In the genomic region with DNA sequence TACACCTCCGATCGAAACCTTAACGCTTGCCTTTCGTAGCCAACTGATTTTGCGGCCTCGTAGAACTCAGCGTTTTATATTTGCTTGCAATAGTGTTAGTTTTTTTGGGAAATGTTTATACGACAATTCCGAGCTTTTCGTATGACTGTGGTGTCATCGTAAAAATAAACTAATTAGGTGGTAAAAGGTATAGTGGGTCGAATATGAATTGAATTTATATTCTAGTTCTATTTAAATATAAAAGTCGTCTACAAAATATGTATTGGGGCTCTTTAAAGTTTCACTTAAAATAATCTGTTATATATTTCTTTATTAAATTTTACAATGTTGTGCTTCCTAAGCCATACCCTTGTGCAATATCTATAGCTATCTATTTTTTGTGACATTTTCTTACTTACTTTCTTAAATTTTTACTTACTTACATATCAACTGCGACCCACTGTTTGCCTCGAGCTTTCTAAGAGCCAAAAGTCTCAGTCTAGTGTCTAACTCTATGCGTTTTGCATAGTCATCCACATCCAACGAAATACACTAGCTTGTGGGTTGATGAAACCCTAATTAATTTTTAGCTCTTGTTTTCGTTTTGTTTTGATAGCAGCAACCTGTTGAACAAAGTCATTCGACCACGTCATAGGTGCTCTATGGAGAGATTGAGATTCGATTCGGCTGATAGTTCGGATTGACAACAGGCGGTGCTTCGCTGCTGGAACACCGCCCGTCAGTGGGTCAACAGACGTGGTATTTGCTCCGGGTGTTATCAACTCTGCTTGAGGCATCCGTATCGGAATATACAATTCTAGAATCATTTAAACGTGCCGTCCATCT, we compare ENCODE assay signal across 1 fruit fly cellular context.
A peak's percentile ranks its signal among the peaks of the same experiment; 100 is the strongest.
TF ChIP-seq lines count a peak whose summit lies in the region.

A gene (minus strand): TSS at position 51 of the 825 bp plus-strand sequence.

TF ChIP-seq in whole organism, embryonic, 481 proteins besides CTCF, POLR2A, EP300 and RAD21 (continued from another document):
- TF ChIP-seq slbo (GFP tag; IDR thresholded peaks at IDR 0.05; lab: Robert Waterston, UW) (peak; percentile 86), CG7745 (tag; optimal IDR thresholded peaks at IDR 0.05; lab: Kevin White, UChicago) (no peak), CG31441 (GFP tag; IDR thresholded peaks at IDR 0.05; lab: Robert Waterston, UW) (peak; percentile 84), CG9727 (GFP tag; optimal IDR thresholded peaks at IDR 0.05; lab: Kevin White, UChicago) (peak; percentile 64), emc (GFP tag; optimal IDR thresholded peaks at IDR 0.05; lab: Kevin White, UChicago) (no peak), kni (GFP tag; optimal IDR thresholded peaks at IDR 0.05; lab: Kevin White, UChicago) (peak; percentile 9), ato (GFP tag; IDR thresholded peaks at IDR 0.05; lab: Robert Waterston, UW; ENCODE audit: partially characterized antibody) (no peak), CG8281 (tag; optimal IDR thresholded peaks at IDR 0.05; lab: Kevin White, UChicago) (peak; percentile 57), CG32532 (GFP tag; IDR thresholded peaks at IDR 0.05; lab: Robert Waterston, UW) (peak; percentile 95), chif (GFP tag; optimal IDR thresholded peaks at IDR 0.05; lab: Kevin White, UChicago) (no peak), CG4707 (GFP tag; optimal IDR thresholded peaks at IDR 0.05; lab: Kevin White, UChicago) (no peak), CG2678 (tag; optimal IDR thresholded peaks at IDR 0.05; lab: Kevin White, UChicago) (peak; percentile 97), gro (GFP tag; optimal IDR thresholded peaks at IDR 0.05; lab: Kevin White, UChicago) (no peak), Scr (GFP tag; IDR thresholded peaks at IDR 0.05; lab: Robert Waterston, UW; ENCODE audit: partially characterized antibody) (no peak), cwo (GFP tag; optimal IDR thresholded peaks at IDR 0.05; lab: Kevin White, UChicago) (peak; percentile 75), wdn (GFP tag; IDR thresholded peaks at IDR 0.05; lab: Robert Waterston, UW) (peak; percentile 78), CG18599 (GFP tag; optimal IDR thresholded peaks at IDR 0.05; lab: Kevin White, UChicago) (peak; percentile 96), eve (GFP tag; optimal IDR thresholded peaks at IDR 0.05; lab: Kevin White, UChicago) (no peak), Sox102F (GFP tag; optimal IDR thresholded peaks at IDR 0.05; lab: Kevin White, UChicago) (peak; percentile 69), Hmr (GFP tag; optimal IDR thresholded peaks at IDR 0.05; lab: Kevin White, UChicago) (peak; percentile 97), CG2120 (GFP tag; optimal IDR thresholded peaks at IDR 0.05; lab: Kevin White, UChicago) (peak; percentile 90), CG30020 (tag; optimal IDR thresholded peaks at IDR 0.05; lab: Kevin White, UChicago) (peak; percentile 23), disco-r (GFP tag; optimal IDR thresholded peaks at IDR 0.05; lab: Kevin White, UChicago) (no peak), caup (GFP tag; optimal IDR thresholded peaks at IDR 0.05; lab: Kevin White, UChicago; ENCODE audit: severe bottlenecking) (peak; percentile 88), CG18764 (GFP tag; optimal IDR thresholded peaks at IDR 0.05; lab: Kevin White, UChicago) (no peak), CG15479 (GFP tag; optimal IDR thresholded peaks at IDR 0.05; lab: Kevin White, UChicago) (no peak), Atf6 (GFP tag; IDR thresholded peaks at IDR 0.05; lab: Robert Waterston, UW) (peak; percentile 79), vfl (GFP tag; optimal IDR thresholded peaks at IDR 0.05; lab: Kevin White, UChicago) (peak; percentile 14), Dfd (GFP tag; optimal IDR thresholded peaks at IDR 0.05; lab: Kevin White, UChicago) (no peak), Bteb2 (GFP tag; optimal IDR thresholded peaks at IDR 0.05; lab: Kevin White, UChicago) (peak; percentile 7), Mes4 (GFP tag; optimal IDR thresholded peaks at IDR 0.05; lab: Kevin White, UChicago) (no peak), Doc2 (GFP tag; IDR thresholded peaks at IDR 0.05; lab: Robert Waterston, UW) (no peak), dimm (GFP tag; IDR thresholded peaks at IDR 0.05; lab: Robert Waterston, UW) (peak; percentile 67), NC2β (GFP tag; optimal IDR thresholded peaks at IDR 0.05; lab: Kevin White, UChicago) (no peak), CG13624 (GFP tag; optimal IDR thresholded peaks at IDR 0.05; lab: Kevin White, UChicago) (no peak), CG8359 (GFP tag; optimal IDR thresholded peaks at IDR 0.05; lab: Kevin White, UChicago; ENCODE audit: borderline replicate concordance) (peak; percentile 17), luna (GFP tag; optimal IDR thresholded peaks at IDR 0.05; lab: Kevin White, UChicago) (peak; percentile 18), Lpt (GFP tag; optimal IDR thresholded peaks at IDR 0.05; lab: Kevin White, UChicago) (no peak), Trl (optimal IDR thresholded peaks at IDR 0.05; lab: Kevin White, UChicago) (no peak), Trl (GFP tag; optimal IDR thresholded peaks at IDR 0.05; lab: Kevin White, UChicago) (no peak), CG17912 (GFP tag; optimal IDR thresholded peaks at IDR 0.05; lab: Kevin White, UChicago) (no peak), CG6813 (GFP tag; optimal IDR thresholded peaks at IDR 0.05; lab: Kevin White, UChicago) (peak; percentile 86), Antp (GFP tag; optimal IDR thresholded peaks at IDR 0.05; lab: Kevin White, UChicago) (no peak), CG17612 (GFP tag; IDR thresholded peaks at IDR 0.05; lab: Robert Waterston, UW) (peak; percentile 53)
